Worm (Caenorhabditis elegans): ENCODE results near the gene K07B1.4.
"Not testable (repeated sequence)": the region's sequence is repeated elsewhere in the genome, so short reads cannot be mapped to it uniquely, and the experiment has no call there.

DNA sequence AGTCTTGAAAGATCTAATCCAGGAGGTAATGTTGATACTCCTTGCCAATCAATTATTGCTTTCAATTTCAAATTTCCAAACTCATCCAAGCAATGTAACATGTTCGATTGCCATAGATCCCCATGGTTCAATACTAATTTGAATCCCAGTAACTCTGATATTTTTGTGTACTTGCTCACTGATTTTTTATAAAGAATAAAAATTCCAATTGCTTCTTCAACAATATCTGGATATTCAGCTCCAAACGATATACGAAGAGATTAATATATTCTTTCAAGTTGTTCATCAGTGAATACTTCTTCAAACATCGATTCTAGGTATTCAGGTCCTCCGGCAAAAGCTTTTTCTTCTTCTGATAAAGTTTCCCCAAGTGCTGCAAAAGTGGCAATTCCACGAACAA, 51.0 kb downstream of the K07B1.4 start, which contains the start of gene E02C12.11:
- TF ChIP-seq ztf-28 (GFP tag; IDR thresholded peaks at IDR 0.05); gei-17 (GFP tag; optimal IDR thresholded peaks at IDR 0.05); B0019.2 (GFP tag; conservative IDR thresholded peaks at IDR 0.05); hsf-1 (GFP tag; IDR thresholded peaks at IDR 0.05): not testable (repeated sequence)

Measured in whole organism, young adult.